Fruit fly (Drosophila melanogaster) whole organism, embryonic: Measurements from ENCODE around the gene CG1896.

Experiments used
- Atf6 ChIP-seq: fragments of 200-800 bp; sonication (Bioruptor generic); IDR thresholded peaks from 2 replicates; pipeline ENCODE4 v1.3.6; 2022; ENCODE audit warnings: missing biosample characterization, missing genetic modification characterization
- Blimp-1 ChIP-seq: fragments of 200-800 bp; sonication (Bioruptor generic); optimal IDR thresholded peaks from 3 replicates; lab custom pipeline; 2018; ENCODE audit warnings: missing biosample characterization, missing genetic modification characterization, mild to moderate bottlenecking, moderate library complexity, missing genetic modification reagents
- CG10274 ChIP-seq: fragments of 200-800 bp; sonication (Bioruptor generic); optimal IDR thresholded peaks from 3 replicates; lab custom pipeline; 2017; ENCODE audit warnings: missing biosample characterization, mild to moderate bottlenecking, missing genetic modification characterization
- CG10321 ChIP-seq: fragments of 200-800 bp; sonication (Bioruptor generic); IDR thresholded peaks from 2 replicates; pipeline ENCODE4 v1.3.6; 2022; ENCODE audit warnings: missing biosample characterization, missing genetic modification characterization
- CG10431 ChIP-seq: fragments of 200-800 bp; sonication (Bioruptor generic); optimal IDR thresholded peaks from 3 replicates; lab custom pipeline; 2018; ENCODE audit warnings: missing biosample characterization, mild to moderate bottlenecking, missing genetic modification characterization
- CG10543 ChIP-seq: fragments of 200-800 bp; sonication (Bioruptor generic); optimal IDR thresholded peaks from 3 replicates; lab custom pipeline; 2017; ENCODE audit warnings: missing biosample characterization, mild to moderate bottlenecking, missing genetic modification characterization, moderate library complexity
- CG10979 ChIP-seq: fragments of 200-800 bp; sonication (Bioruptor generic); optimal IDR thresholded peaks from 2 replicates; lab custom pipeline; 2018; ENCODE audit warnings: missing biosample characterization, mild to moderate bottlenecking, missing genetic modification characterization, moderate library complexity
- CG12219 ChIP-seq: fragments of 200-800 bp; sonication (Bioruptor generic); optimal IDR thresholded peaks from 3 replicates; lab custom pipeline; 2018; ENCODE audit warnings: missing biosample characterization, mild to moderate bottlenecking, missing genetic modification characterization
- CG12299 ChIP-seq: fragments of 200-800 bp; sonication (Bioruptor generic); optimal IDR thresholded peaks from 2 replicates; lab custom pipeline; 2018; ENCODE audit warnings: missing biosample characterization, mild to moderate bottlenecking, missing genetic modification characterization
- CG12942 ChIP-seq: fragments of 200-800 bp; sonication (Bioruptor generic); optimal IDR thresholded peaks from 3 replicates; lab custom pipeline; 2016; ENCODE audit warnings: missing biosample characterization, missing genetic modification characterization
- CG13775 ChIP-seq: fragments of 200-800 bp; sonication (Bioruptor generic); optimal IDR thresholded peaks from 3 replicates; lab custom pipeline; 2017; ENCODE audit warnings: missing biosample characterization, mild to moderate bottlenecking, missing genetic modification characterization
- CG15514 ChIP-seq: fragments of 200-800 bp; sonication (Bioruptor generic); optimal IDR thresholded peaks from 3 replicates; lab custom pipeline; 2017; ENCODE audit warnings: missing biosample characterization, missing genetic modification characterization, mild to moderate bottlenecking, moderate library complexity, missing genetic modification reagents
- CG17328 ChIP-seq: fragments of 200-800 bp; sonication (Bioruptor generic); IDR thresholded peaks from 2 replicates; pipeline ENCODE4 v1.3.6; 2022; ENCODE audit warnings: missing biosample characterization, missing genetic modification characterization
- CG30431 ChIP-seq: fragments of 200-800 bp; sonication (Bioruptor generic); optimal IDR thresholded peaks from 2 replicates; lab custom pipeline; 2017; ENCODE audit warnings: missing biosample characterization, missing genetic modification characterization
- CG34422 ChIP-seq: fragments of 200-800 bp; sonication (Bioruptor generic); IDR thresholded peaks from 3 replicates; pipeline ENCODE4 v1.3.6; 2022; ENCODE audit warnings: missing biosample characterization, missing genetic modification characterization
- CG4404 ChIP-seq: fragments of 200-800 bp; sonication (Bioruptor generic); IDR thresholded peaks from 2 replicates; pipeline ENCODE4 v1.3.6; 2022; ENCODE audit warnings: missing biosample characterization, missing genetic modification characterization
- CG4730 ChIP-seq: fragments of 200-800 bp; sonication (Bioruptor generic); IDR thresholded peaks from 2 replicates; pipeline ENCODE4 v1.3.6; 2022; ENCODE audit warnings: missing biosample characterization, missing genetic modification characterization
- CG6683 ChIP-seq: fragments of 200-800 bp; sonication (Bioruptor generic); optimal IDR thresholded peaks from 2 replicates; lab custom pipeline; 2017; ENCODE audit warnings: missing biosample characterization, mild to moderate bottlenecking, missing genetic modification characterization, missing genetic modification reagents
- CG7357 ChIP-seq: fragments of 200-800 bp; sonication (Bioruptor generic); IDR thresholded peaks from 3 replicates; pipeline ENCODE4 v1.3.6; 2022; ENCODE audit warnings: missing biosample characterization, missing genetic modification characterization
- CG7963 ChIP-seq: fragments of 200-800 bp; sonication (Bioruptor generic); IDR thresholded peaks from 3 replicates; pipeline ENCODE4 v1.3.6; 2022; ENCODE audit warnings: missing biosample characterization, missing genetic modification characterization; ENCODE audit not compliant: partially characterized antibody
- CG8765 ChIP-seq: fragments of 200-800 bp; sonication (Bioruptor generic); IDR thresholded peaks from 2 replicates; pipeline ENCODE4 v1.3.6; 2022; ENCODE audit warnings: missing biosample characterization, missing genetic modification characterization
- CTCF ChIP-seq: fragments of 200-800 bp; sonication (Bioruptor generic); optimal IDR thresholded peaks from 2 replicates; lab custom pipeline; 2017; ENCODE audit warnings: missing biosample characterization, mild to moderate bottlenecking, missing genetic modification characterization, moderate library complexity
- CrebB ChIP-seq: fragments of 200-800 bp; sonication (Bioruptor generic); optimal IDR thresholded peaks from 3 replicates; lab custom pipeline; 2018; ENCODE audit warnings: missing biosample characterization, mild to moderate bottlenecking, missing genetic modification characterization
- Dfd ChIP-seq, 2 experiments: fragments of >200 bp; optimal IDR thresholded peaks; 2 replicates each; lab custom pipeline; 2017; ENCODE audit warnings: missing biosample characterization in 2 of 2, missing genetic modification characterization in 2 of 2
- Elba2 ChIP-seq: fragments of 200-800 bp; sonication (Bioruptor generic); optimal IDR thresholded peaks from 3 replicates; lab custom pipeline; 2016; ENCODE audit warnings: missing biosample characterization, missing genetic modification characterization
- Hr51 ChIP-seq, 2 experiments: fragments of 200-800 bp; sonication (Bioruptor generic); optimal IDR thresholded peaks; 2 replicates in 1 of 2; 3 replicates in 1 of 2; lab custom pipeline; 2016 to 2018; ENCODE audit warnings: missing biosample characterization in 2 of 2, missing genetic modification characterization in 2 of 2, mild to moderate bottlenecking in 1 of 2, moderate library complexity in 1 of 2
- Med ChIP-seq: fragments of 200-800 bp; sonication (Bioruptor generic); peaks from one replicate; lab custom pipeline; 2016; ENCODE audit warnings: missing biosample characterization, missing genetic modification characterization, mild to moderate bottlenecking, inconsistent platforms, moderate library complexity
- Oli ChIP-seq: fragments of 200-800 bp; sonication (Bioruptor generic); optimal IDR thresholded peaks from 2 replicates; lab custom pipeline; 2018; ENCODE audit warnings: missing biosample characterization, mild to moderate bottlenecking, missing genetic modification characterization, moderate library complexity
- Six4 ChIP-seq: fragments of 200-800 bp; sonication (Bioruptor generic); optimal IDR thresholded peaks from 2 replicates; lab custom pipeline; 2016; ENCODE audit warnings: missing biosample characterization, missing genetic modification characterization
- Sox100B ChIP-seq: fragments of 200-800 bp; sonication (Bioruptor generic); optimal IDR thresholded peaks from 3 replicates; lab custom pipeline; 2018; ENCODE audit warnings: missing biosample characterization, mild to moderate bottlenecking, missing genetic modification characterization
- Xbp1 ChIP-seq: fragments of 200-800 bp; sonication (Bioruptor generic); optimal IDR thresholded peaks from 3 replicates; lab custom pipeline; 2016; ENCODE audit warnings: missing biosample characterization, mild to moderate bottlenecking, missing genetic modification characterization
- ac ChIP-seq: fragments of 200-800 bp; sonication (Bioruptor generic); optimal IDR thresholded peaks from 3 replicates; lab custom pipeline; 2017; ENCODE audit warnings: missing biosample characterization, mild to moderate bottlenecking, missing genetic modification characterization
- bcd ChIP-seq: fragments of 200-800 bp; sonication (Bioruptor generic); optimal IDR thresholded peaks from 2 replicates; lab custom pipeline; 2017; ENCODE audit warnings: missing biosample characterization, mild to moderate bottlenecking, missing genetic modification characterization
- corto ChIP-seq: fragments of 200-800 bp; sonication (Bioruptor generic); optimal IDR thresholded peaks from 2 replicates; lab custom pipeline; 2016; ENCODE audit warnings: missing biosample characterization, mild to moderate bottlenecking, missing genetic modification characterization, moderate library complexity
- danr ChIP-seq: fragments of 200-800 bp; sonication (Bioruptor generic); IDR thresholded peaks from 2 replicates; pipeline ENCODE4 v1.3.6; 2022; ENCODE audit warnings: missing biosample characterization, missing genetic modification characterization
- disco-r ChIP-seq: fragments of 200-800 bp; sonication (Bioruptor generic); optimal IDR thresholded peaks from 2 replicates; lab custom pipeline; 2016; ENCODE audit warnings: missing biosample characterization, missing genetic modification characterization
- fd96Cb ChIP-seq: fragments of 200-800 bp; sonication (Bioruptor generic); optimal IDR thresholded peaks from 2 replicates; lab custom pipeline; 2018; ENCODE audit warnings: missing biosample characterization, mild to moderate bottlenecking, missing genetic modification characterization, moderate library complexity
- gcm2 ChIP-seq: fragments of 200-800 bp; sonication (Bioruptor generic); optimal IDR thresholded peaks from 2 replicates; lab custom pipeline; 2016; ENCODE audit warnings: missing biosample characterization, missing genetic modification characterization
- gro ChIP-seq: fragments of 200-800 bp; sonication (Bioruptor generic); optimal IDR thresholded peaks from 2 replicates; lab custom pipeline; 2016; ENCODE audit warnings: missing biosample characterization, missing genetic modification characterization
- ham ChIP-seq: fragments of 200-800 bp; sonication (Bioruptor generic); IDR thresholded peaks from 2 replicates; pipeline ENCODE4 v1.3.6; 2022; ENCODE audit warnings: missing biosample characterization, missing genetic modification characterization
- pho ChIP-seq: fragments of 200-800 bp; sonication (Bioruptor generic); optimal IDR thresholded peaks from 2 replicates; lab custom pipeline; 2016; ENCODE audit warnings: missing biosample characterization, missing genetic modification characterization
- prd ChIP-seq, 3 experiments: fragments of >200 bp in 2 of 3; fragments of 200-800 bp in 1 of 3; sonication (Bioruptor generic) in 1 of 3; optimal IDR thresholded peaks in 2 of 3; IDR thresholded peaks in 1 of 3; 2 replicates in 2 of 3; 3 replicates in 1 of 3; pipeline versions ENCODE4 v1.3.6 to Lab custom; 2017 to 2022; ENCODE audit warnings: missing biosample characterization in 1 of 3, missing genetic modification characterization in 1 of 3
- ranshi ChIP-seq: fragments of 200-800 bp; sonication (Bioruptor generic); IDR thresholded peaks from 2 replicates; pipeline ENCODE4 v1.3.6; 2022; ENCODE audit warnings: missing biosample characterization, missing genetic modification characterization
- sd ChIP-seq: fragments of 200-800 bp; sonication (Bioruptor generic); optimal IDR thresholded peaks from 3 replicates; lab custom pipeline; 2018; ENCODE audit warnings: missing biosample characterization, mild to moderate bottlenecking, missing genetic modification characterization, moderate library complexity
- stc ChIP-seq: fragments of 200-800 bp; sonication (Bioruptor generic); IDR thresholded peaks from 2 replicates; pipeline ENCODE4 v1.3.6; 2022; ENCODE audit warnings: missing biosample characterization, missing genetic modification characterization
- sug ChIP-seq: fragments of 200-800 bp; optimal IDR thresholded peaks from 2 replicates; lab custom pipeline; 2019; ENCODE audit warnings: missing biosample characterization, mild to moderate bottlenecking, missing genetic modification characterization, moderate library complexity
- unpg ChIP-seq: fragments of 200-800 bp; sonication (Bioruptor generic); optimal IDR thresholded peaks from 3 replicates; lab custom pipeline; 2018; ENCODE audit warnings: missing biosample characterization, mild to moderate bottlenecking, missing genetic modification characterization, moderate library complexity
- wdn ChIP-seq: fragments of 200-800 bp; sonication (Bioruptor generic); IDR thresholded peaks from 2 replicates; pipeline ENCODE4 v1.3.6; 2022; ENCODE audit warnings: missing biosample characterization, missing genetic modification characterization
- yki ChIP-seq: fragments of >200 bp; optimal IDR thresholded peaks from 3 replicates; lab custom pipeline; 2018

Gene CG1896

DNA sequence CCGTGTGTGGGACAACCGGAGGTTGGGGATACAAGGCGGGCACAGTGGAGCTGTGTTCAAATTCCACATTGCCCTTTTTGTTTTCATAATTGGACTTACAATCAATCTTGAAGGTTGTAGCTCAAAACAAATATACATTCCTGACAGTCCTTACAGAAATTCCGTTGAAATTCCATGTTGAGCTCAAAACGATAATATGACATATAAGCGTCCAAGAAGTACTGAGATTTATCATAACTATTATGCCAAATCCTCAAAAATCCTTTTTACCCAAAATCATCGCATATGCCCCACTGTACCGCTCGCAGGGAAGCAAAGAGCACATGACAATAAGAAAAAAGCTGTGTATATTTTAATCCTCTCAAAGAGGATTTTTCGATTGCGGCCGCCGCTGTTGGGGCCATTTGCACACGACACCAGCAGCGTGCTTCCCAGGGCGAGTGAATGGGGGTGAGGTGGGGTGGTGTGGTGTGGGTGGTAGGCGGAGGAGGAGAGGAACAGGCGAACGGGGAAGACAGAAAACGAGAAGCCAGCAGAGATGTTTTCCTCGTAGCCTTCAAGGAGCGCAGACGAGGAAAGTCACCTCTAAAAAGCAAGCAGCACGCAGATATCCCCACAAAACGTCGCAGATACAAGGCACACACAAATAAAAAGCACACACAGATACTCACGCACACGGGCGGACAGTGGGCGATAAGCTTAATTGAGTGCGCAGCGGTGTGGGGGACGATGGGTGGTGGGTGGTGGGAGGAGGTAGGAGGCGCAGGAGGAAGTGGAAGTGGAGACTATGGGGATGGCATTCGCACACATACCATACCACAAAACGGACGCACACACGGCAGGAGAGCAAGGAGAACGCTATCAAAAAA lies 26.5 kb upstream of the CG1896 start (continued):
- peak; percentile 59 for TF ChIP-seq Xbp1 (GFP tag; lab: Kevin White, UChicago)
- TF ChIP-seq yki (lab: Kevin White, UChicago): no peak
- peak; percentile 15 for TF ChIP-seq CG6683
- peak; percentile 50 for TF ChIP-seq CG12219 (GFP tag; lab: Kevin White, UChicago)
- peak; percentile 49 for TF ChIP-seq Blimp-1 (GFP tag; lab: Kevin White, UChicago)
- TF ChIP-seq fd96Cb (tag; lab: Kevin White, UChicago): peak; percentile 58
- peak; percentile 32 for TF ChIP-seq gro
- TF ChIP-seq prd (optimal IDR thresholded peaks at IDR 0.05; lab: Kevin White, UChicago): no peak
- peak; percentile 74 for TF ChIP-seq prd (GFP tag; IDR thresholded peaks at IDR 0.05; lab: Robert Waterston, UW)
- TF ChIP-seq CG30431 (GFP tag; lab: Kevin White, UChicago): peak; percentile 60
- TF ChIP-seq CG10321 (GFP tag; lab: Robert Waterston, UW): 0 out of 2 replicates have a peak, but pooled peaks have one; percentile 5
- peak; percentile 26 to 79 for TF ChIP-seq Hr51 (GFP tag; optimal IDR thresholded peaks at IDR 0.05; lab: Kevin White, UChicago)
- 0 out of 2 replicates have a peak, but pooled peaks have one; percentile 58 for TF ChIP-seq wdn (GFP tag; lab: Robert Waterston, UW)
- peak; percentile 38; the same call in 1 of the 2 replicates for TF ChIP-seq Atf6
- TF ChIP-seq ham (GFP tag; lab: Robert Waterston, UW): no peak
- peak; percentile 74 for TF ChIP-seq Oli (tag; lab: Kevin White, UChicago)
- no peak for TF ChIP-seq CG4404
- TF ChIP-seq danr (GFP tag; lab: Robert Waterston, UW): no peak
- TF ChIP-seq unpg (GFP tag; lab: Kevin White, UChicago): peak; percentile 61
- TF ChIP-seq Six4 (GFP tag; lab: Kevin White, UChicago): no peak
- no peak for TF ChIP-seq CG10431 (GFP tag; lab: Kevin White, UChicago)
- no peak for TF ChIP-seq ac (GFP tag; lab: Kevin White, UChicago)
- TF ChIP-seq CG7357 (GFP tag; lab: Robert Waterston, UW): peak; percentile 54; the same call in 2 of the 3 replicates
- TF ChIP-seq gcm2 (GFP tag; lab: Kevin White, UChicago): no peak
- no peak for TF ChIP-seq CG12299 (tag; lab: Kevin White, UChicago)
- peak; percentile 94 for TF ChIP-seq Med (GFP tag; lab: Kevin White, UChicago)
- TF ChIP-seq CG15514 (GFP tag; lab: Kevin White, UChicago): peak; percentile 50
- TF ChIP-seq ranshi: peak; percentile 59; the same call in 1 of the 2 replicates
- TF ChIP-seq CG10543 (GFP tag; lab: Kevin White, UChicago): peak; percentile 26
- no peak for TF ChIP-seq CG8765 (GFP tag; lab: Robert Waterston, UW)
- TF ChIP-seq stc (GFP tag; lab: Robert Waterston, UW): peak; percentile 50; the same call in 1 of the 2 replicates
- peak; percentile 39; the same call in 1 of the 2 replicates for TF ChIP-seq CG17328 (GFP tag; lab: Robert Waterston, UW)
- TF ChIP-seq disco-r (GFP tag; lab: Kevin White, UChicago): peak; percentile 45
- TF ChIP-seq CG10979 (tag; lab: Kevin White, UChicago): peak; percentile 15
- peak; percentile 39 for TF ChIP-seq CG10274 (GFP tag; lab: Kevin White, UChicago)
- peak; percentile 30 for TF ChIP-seq sd
- peak; percentile 51 for TF ChIP-seq CG13775 (GFP tag; lab: Kevin White, UChicago)
- peak; percentile 36 for TF ChIP-seq CG12942
- TF ChIP-seq CG7963 (GFP tag; lab: Robert Waterston, UW): no peak
- peak; percentile 71 for TF ChIP-seq pho
- TF ChIP-seq CTCF (GFP tag; lab: Kevin White, UChicago): peak; percentile 3
- no peak for TF ChIP-seq CrebB
- peak; percentile 59 for TF ChIP-seq Sox100B (GFP tag; lab: Kevin White, UChicago)
- TF ChIP-seq Elba2 (GFP tag; lab: Kevin White, UChicago): no peak
- TF ChIP-seq Dfd (GFP tag; optimal IDR thresholded peaks at IDR 0.05; lab: Kevin White, UChicago): no peak
- TF ChIP-seq corto (GFP tag; lab: Kevin White, UChicago): no peak
- peak; percentile 73 for TF ChIP-seq bcd
- TF ChIP-seq CG4730 (GFP tag; lab: Robert Waterston, UW): no peak
- TF ChIP-seq CG34422: 0 out of 3 replicates have a peak, but pooled peaks have one; percentile 41
- TF ChIP-seq sug: peak; percentile 31
